Worm (Caenorhabditis elegans) whole organism, L2 larva: Measurements from ENCODE around the gene igeg-1.

Experiments used
- C34F6.9 ChIP-seq: fragments of 150-350 bp; optimal IDR thresholded peaks from 2 replicates; lab custom pipeline; 2014; ENCODE audit warnings: missing biosample characterization, missing genetic modification characterization
- F13H6.1 ChIP-seq: sonication (generic microtip); optimal IDR thresholded peaks from 2 replicates; lab custom pipeline; 2016; ENCODE audit warnings: missing genetic modification characterization, missing compliant biosample characterization
- R02D3.7 ChIP-seq: fragments of 150-350 bp; optimal IDR thresholded peaks from 2 replicates; lab custom pipeline; 2014; ENCODE audit warnings: missing biosample characterization, missing genetic modification characterization
- Y55F3AM.14 ChIP-seq: fragments of 200-800 bp; sonication (Bioruptor generic); optimal IDR thresholded peaks from 2 replicates; lab custom pipeline; 2018; ENCODE audit warnings: mild to moderate bottlenecking, missing genetic modification characterization, missing compliant biosample characterization
- ZK546.5 ChIP-seq: sonication (generic microtip); optimal IDR thresholded peaks from 2 replicates; lab custom pipeline; 2017; ENCODE audit warnings: missing biosample characterization, missing genetic modification characterization
- alr-1 ChIP-seq: fragments of 150-350 bp; optimal IDR thresholded peaks from 2 replicates; lab custom pipeline; 2014; ENCODE audit warnings: missing biosample characterization, missing genetic modification characterization
- ama-1 ChIP-seq: fragments of 150-350 bp; optimal IDR thresholded peaks from 2 replicates; lab custom pipeline; 2018; ENCODE audit warnings: inconsistent platforms
- blmp-1 ChIP-seq: sonication (generic microtip); optimal IDR thresholded peaks from 2 replicates; lab custom pipeline; 2017; ENCODE audit warnings: missing genetic modification characterization, mild to moderate bottlenecking, missing compliant biosample characterization, antibody characterized with exemption, moderate library complexity; ENCODE audit not compliant: insufficient read depth
- ceh-82 ChIP-seq: fragments of 150-350 bp; optimal IDR thresholded peaks from 2 replicates; lab custom pipeline; 2014; ENCODE audit warnings: missing biosample characterization, missing genetic modification characterization
- dmd-4 ChIP-seq: sonication (generic microtip); optimal IDR thresholded peaks from 2 replicates; lab custom pipeline; 2017; ENCODE audit warnings: missing biosample characterization, missing genetic modification characterization
- elt-1 ChIP-seq: fragments of 150-350 bp; optimal IDR thresholded peaks from 2 replicates; lab custom pipeline; 2014; ENCODE audit warnings: missing biosample characterization, missing genetic modification characterization
- fos-1 ChIP-seq: fragments of 150-350 bp; optimal IDR thresholded peaks from 2 replicates; lab custom pipeline; 2014; ENCODE audit warnings: missing biosample characterization, missing genetic modification characterization
- gmeb-1 ChIP-seq: fragments of 150-350 bp; optimal IDR thresholded peaks from 2 replicates; lab custom pipeline; 2014; ENCODE audit warnings: missing biosample characterization, missing genetic modification characterization
- lin-11 ChIP-seq: fragments of 150-350 bp; sonication (generic microtip); optimal IDR thresholded peaks from 2 replicates; lab custom pipeline; 2014; ENCODE audit warnings: missing biosample characterization, missing genetic modification characterization, inconsistent platforms, mixed read lengths
- lin-13 ChIP-seq: fragments of 150-350 bp; optimal IDR thresholded peaks from 2 replicates; lab custom pipeline; 2014; ENCODE audit warnings: missing biosample characterization, missing genetic modification reagents, missing genetic modification characterization
- lin-39 ChIP-seq: fragments of 150-350 bp; optimal IDR thresholded peaks from 2 replicates; lab custom pipeline; 2014; ENCODE audit warnings: missing biosample characterization, missing genetic modification reagents, missing genetic modification characterization
- lsy-2 ChIP-seq, 2 experiments: fragments of 150-350 bp in 1 of 2; sonication (generic microtip) in 1 of 2; optimal IDR thresholded peaks; 2 replicates each; lab custom pipeline; 2014 to 2017; ENCODE audit warnings: missing biosample characterization in 2 of 2, missing genetic modification characterization in 2 of 2
- mbf-1 ChIP-seq: sonication (generic microtip); optimal IDR thresholded peaks from 2 replicates; lab custom pipeline; 2017; ENCODE audit warnings: missing biosample characterization, missing genetic modification characterization
- mdl-1 ChIP-seq, 2 experiments: fragments of 150-350 bp in 1 of 2; sonication (generic microtip) in 1 of 2; optimal IDR thresholded peaks; 2 replicates each; lab custom pipeline; 2017; ENCODE audit warnings: missing biosample characterization in 2 of 2, missing genetic modification characterization in 2 of 2
- nhr-10 ChIP-seq: sonication (generic microtip); optimal IDR thresholded peaks from 2 replicates; lab custom pipeline; 2017; ENCODE audit warnings: missing biosample characterization, missing genetic modification characterization
- nhr-11 ChIP-seq: fragments of 150-350 bp; optimal IDR thresholded peaks from 2 replicates; lab custom pipeline; 2014; ENCODE audit warnings: missing biosample characterization, missing genetic modification characterization
- nhr-12 ChIP-seq: fragments of 150-350 bp; optimal IDR thresholded peaks from 2 replicates; lab custom pipeline; 2014; ENCODE audit warnings: missing biosample characterization, missing genetic modification characterization
- nhr-129 ChIP-seq: fragments of 150-350 bp; optimal IDR thresholded peaks from 2 replicates; lab custom pipeline; 2014; ENCODE audit warnings: missing biosample characterization, missing genetic modification characterization
- nhr-237 ChIP-seq: fragments of 150-350 bp; optimal IDR thresholded peaks from 2 replicates; lab custom pipeline; 2014; ENCODE audit warnings: missing biosample characterization, missing genetic modification characterization
- nhr-25 ChIP-seq: fragments of 150-350 bp; sonication (generic microtip); optimal IDR thresholded peaks from 3 replicates; lab custom pipeline; 2014; ENCODE audit warnings: missing biosample characterization, missing genetic modification characterization
- nhr-6 ChIP-seq: fragments of 150-350 bp; optimal IDR thresholded peaks from 2 replicates; lab custom pipeline; 2014; ENCODE audit warnings: missing biosample characterization, missing genetic modification characterization
- peb-1 ChIP-seq: fragments of 150-350 bp; optimal IDR thresholded peaks from 2 replicates; lab custom pipeline; 2014; ENCODE audit warnings: missing biosample characterization, missing genetic modification characterization
- sem-4 ChIP-seq: fragments of 150-350 bp; optimal IDR thresholded peaks from 2 replicates; lab custom pipeline; 2014; ENCODE audit warnings: missing biosample characterization, missing genetic modification reagents, missing genetic modification characterization
- skn-1 ChIP-seq: sonication (generic microtip); optimal IDR thresholded peaks from 2 replicates; lab custom pipeline; 2017; ENCODE audit warnings: missing biosample characterization, missing genetic modification characterization
- sma-3 ChIP-seq: sonication (generic microtip); optimal IDR thresholded peaks from 2 replicates; lab custom pipeline; 2016; ENCODE audit warnings: missing genetic modification reagents, missing genetic modification characterization, missing compliant biosample characterization
- sma-9 ChIP-seq, 2 experiments: fragments of 150-350 bp in 1 of 2; sonication (generic microtip) in 1 of 2; optimal IDR thresholded peaks; 2 replicates each; lab custom pipeline; 2014 to 2016; ENCODE audit warnings: missing genetic modification characterization in 2 of 2, mild to moderate bottlenecking in 1 of 2, missing biosample characterization in 1 of 2, missing compliant biosample characterization in 1 of 2, missing genetic modification reagents in 1 of 2, moderate library complexity in 1 of 2
- snpc-4 ChIP-seq: fragments of 150-350 bp; optimal IDR thresholded peaks from 2 replicates; lab custom pipeline; 2014; ENCODE audit warnings: missing biosample characterization, missing genetic modification characterization
- unc-39 ChIP-seq: fragments of 150-350 bp; optimal IDR thresholded peaks from 2 replicates; lab custom pipeline; 2014; ENCODE audit warnings: missing biosample characterization, missing genetic modification characterization
- unc-55 ChIP-seq: fragments of 150-350 bp; sonication (generic microtip); optimal IDR thresholded peaks from 3 replicates; lab custom pipeline; 2014; ENCODE audit warnings: missing biosample characterization, missing genetic modification reagents, missing genetic modification characterization
- unc-62 ChIP-seq: fragments of 150-350 bp; optimal IDR thresholded peaks from 2 replicates; lab custom pipeline; 2014; ENCODE audit warnings: missing biosample characterization, missing genetic modification reagents, missing genetic modification characterization
- zag-1 ChIP-seq: fragments of 150-350 bp; optimal IDR thresholded peaks from 2 replicates; lab custom pipeline; 2014; ENCODE audit warnings: missing biosample characterization, missing genetic modification characterization
- ztf-1 ChIP-seq: fragments of 200-800 bp; sonication (Bioruptor generic); conservative IDR thresholded peaks from 2 replicates; pipeline ENCODE4 v1.3.6; 2022; ENCODE audit warnings: missing genetic modification characterization, missing compliant biosample characterization
- ztf-11 ChIP-seq: sonication (generic microtip); optimal IDR thresholded peaks from 2 replicates; lab custom pipeline; 2017; ENCODE audit warnings: missing biosample characterization, missing genetic modification characterization

Gene igeg-1

ce11 chrIV:4576847-4577246, 14.4 kb downstream of the igeg-1 start:
- TF ChIP-seq lsy-2 (tag; optimal IDR thresholded peaks at IDR 0.05; lab: Kevin White, UChicago) (peak in 1 of 2 experiments; percentile 4), ztf-1 (GFP tag; lab: Robert Waterston, UW) (no peak), unc-55 (peak; percentile 61), lin-11 (no peak), fos-1 (tag; lab: Kevin White, UChicago) (no peak), nhr-11 (no peak), dmd-4 (no peak), mbf-1 (tag; lab: Kevin White, UChicago) (no peak), mdl-1 (tag; optimal IDR thresholded peaks at IDR 0.05; lab: Kevin White, UChicago) (no peak), sma-3 (no peak), nhr-237 (tag; lab: Kevin White, UChicago) (no peak), C34F6.9 (tag; lab: Kevin White, UChicago) (no peak)

- no peak for TF ChIP-seq ztf-11 (tag; lab: Kevin White, UChicago)
- no peak for TF ChIP-seq sem-4 (tag; lab: Kevin White, UChicago)
- no peak for TF ChIP-seq unc-39 (tag; lab: Kevin White, UChicago)
- no peak for TF ChIP-seq R02D3.7
- TF ChIP-seq lin-39, result no peak
- no peak for TF ChIP-seq unc-62
- no peak for TF ChIP-seq sma-9 (GFP tag; optimal IDR thresholded peaks at IDR 0.05; lab: Kevin White, UChicago)
- no peak for TF ChIP-seq sma-9 (tag; optimal IDR thresholded peaks at IDR 0.05; lab: Kevin White, UChicago)
- TF ChIP-seq F13H6.1 (tag; lab: Kevin White, UChicago), result no peak
- TF ChIP-seq lsy-2 (tag; optimal IDR thresholded peaks at IDR 0.05; lab: Kevin White, UChicago), result no peak
- TF ChIP-seq dmd-4, result no peak
- TF ChIP-seq gmeb-1 (tag; lab: Kevin White, UChicago), result no peak
- TF ChIP-seq elt-1 (tag; lab: Kevin White, UChicago), result no peak
- TF ChIP-seq nhr-25 (tag; lab: Kevin White, UChicago), result no peak
- no peak for TF ChIP-seq ceh-82 (tag; lab: Kevin White, UChicago)
- no peak for TF ChIP-seq ama-1 (lab: Kevin White, UChicago)
Measured at ce11 chrIV:4579472-4579871, 17.0 kb downstream of the igeg-1 start.

- TF ChIP-seq ZK546.5, result no peak
- no peak for TF ChIP-seq snpc-4
- no peak for TF ChIP-seq nhr-10 (tag; lab: Kevin White, UChicago)
- TF ChIP-seq F13H6.1 (tag; lab: Kevin White, UChicago), result no peak
- TF ChIP-seq nhr-6, result peak; percentile 6
- peak in 1 of 2 experiments; percentile 63 for TF ChIP-seq mdl-1 (tag; optimal IDR thresholded peaks at IDR 0.05; lab: Kevin White, UChicago)
- TF ChIP-seq sma-9 (GFP tag; optimal IDR thresholded peaks at IDR 0.05; lab: Kevin White, UChicago), result peak; percentile 18
- TF ChIP-seq sma-9 (tag; optimal IDR thresholded peaks at IDR 0.05; lab: Kevin White, UChicago), result no peak
- TF ChIP-seq zag-1 (tag; lab: Kevin White, UChicago), result peak; percentile 53
- TF ChIP-seq lin-13 (GFP tag; lab: Kevin White, UChicago), result no peak
- TF ChIP-seq nhr-129, result peak; percentile 58
- TF ChIP-seq C34F6.9 (tag; lab: Kevin White, UChicago), result peak; percentile 54
- TF ChIP-seq sem-4 (tag; lab: Kevin White, UChicago), result peak; percentile 76
- TF ChIP-seq lsy-2 (tag; optimal IDR thresholded peaks at IDR 0.05; lab: Kevin White, UChicago), result peak in 1 of 2 experiments; percentile 48
- TF ChIP-seq skn-1 (tag; lab: Kevin White, UChicago), result no peak
Measured at ce11 chrIV:4585991-4586390, 23.5 kb downstream of the igeg-1 start.

ce11 chrIV:4587532-4587931, 25.1 kb downstream of the igeg-1 start:
- TF ChIP-seq sem-4 (tag; lab: Kevin White, UChicago) (no peak), elt-1 (tag; lab: Kevin White, UChicago) (no peak)

- TF ChIP-seq sem-4 (tag; lab: Kevin White, UChicago) (no peak), lin-11 (no peak)
Measured at ce11 chrIV:4588408-4588807, 26.0 kb downstream of the igeg-1 start.

- no peak for TF ChIP-seq ceh-82 (tag; lab: Kevin White, UChicago)
- no peak for TF ChIP-seq ztf-11 (tag; lab: Kevin White, UChicago)
- no peak for TF ChIP-seq blmp-1 (tag; lab: Kevin White, UChicago)
- TF ChIP-seq peb-1 (tag; lab: Kevin White, UChicago), result no peak
- no peak for TF ChIP-seq ama-1 (lab: Kevin White, UChicago)
- no peak for TF ChIP-seq nhr-12
- TF ChIP-seq Y55F3AM.14 (GFP tag; lab: Kevin White, UChicago), result no peak
- TF ChIP-seq nhr-11, result no peak
- TF ChIP-seq unc-55, result no peak
- no peak for TF ChIP-seq alr-1 (tag; lab: Kevin White, UChicago)
- TF ChIP-seq lin-11, result no peak
- TF ChIP-seq mbf-1 (tag; lab: Kevin White, UChicago), result no peak
- TF ChIP-seq, all 48 proteins: peak for 0
Measured at ce11 chrIV:4596824-4597223, 34.4 kb downstream of the igeg-1 start, which contains the start of gene F19C7.3. Gene F19C7.3 (plus strand): TSS chrIV:4597124.
